Fruit fly (Drosophila melanogaster) whole organism, larva: ENCODE measurements around the gene CG8202.

Experiments used
- noc ChIP-seq: fragments of 200-800 bp; sonication (Bioruptor generic); optimal IDR thresholded peaks from 3 replicates; lab custom pipeline; 2019; ENCODE audit warnings: missing biosample characterization, mild to moderate bottlenecking, missing genetic modification characterization, moderate library complexity

Gene CG8202

dm6 chr3R:8715371-8715770 is 16.5 kb upstream of the CG8202 start:
- no peak for TF ChIP-seq noc (tag; lab: Kevin White, UChicago)

dm6 chr3R:8715851-8716550 is 15.9 kb upstream of the CG8202 start, which contains the start of gene TMEM216:
TMEM216 (plus strand) TSS chr3R:8716243.
- no peak for TF ChIP-seq noc (tag; lab: Kevin White, UChicago)

dm6 chr3R:8716551-8716879 is 15.4 kb upstream of the CG8202 start:
- no peak for TF ChIP-seq noc (tag; lab: Kevin White, UChicago)

- TF ChIP-seq noc (tag; lab: Kevin White, UChicago), result no peak
These were observed 13.5 kb upstream of the CG8202 start, which contains the start of gene Cks85A for dm6 chr3R:8718356-8718755. Cks85A (minus strand) TSS chr3R:8718456.

- TF ChIP-seq noc (tag; lab: Kevin White, UChicago), result no peak
These were observed 13.0 kb upstream of the CG8202 start, which contains the start of gene CG11760 for dm6 chr3R:8718898-8719297. CG11760 (plus strand) TSS chr3R:8719198.

dm6 chr3R:8721071-8721470 is 10.8 kb upstream of the CG8202 start, which contains the start of gene CG8136:
CG8136 (plus strand) TSS chr3R:8721371.
- no peak for TF ChIP-seq noc (tag; lab: Kevin White, UChicago)

dm6 chr3R:8722962-8723548 is 8.8 kb upstream of the CG8202 start, which contains the start of gene nom:
nom (plus strand) TSS chr3R:8723174.
- no peak for TF ChIP-seq noc (tag; lab: Kevin White, UChicago)

- TF ChIP-seq noc (tag; lab: Kevin White, UChicago), result no peak
These were observed 6.7 kb upstream of the CG8202 start, which contains the start of gene ouib for dm6 chr3R:8725179-8725578. ouib (plus strand) TSS chr3R:8725479.

dm6 chr3R:8726632-8727031 is 5.3 kb upstream of the CG8202 start, which contains the start of gene CG8159:
CG8159 (plus strand) TSS chr3R:8726854.
- TF ChIP-seq noc (tag; lab: Kevin White, UChicago), result no peak

- TF ChIP-seq noc (tag; lab: Kevin White, UChicago), result no peak
These were observed 2.3 kb upstream of the CG8202 start, which contains the start of gene ranshi for dm6 chr3R:8729542-8729941. ranshi (minus strand) TSS chr3R:8729693.

- TF ChIP-seq noc (tag; lab: Kevin White, UChicago), result no peak
These were observed 7.4 kb downstream of the CG8202 start for dm6 chr3R:8739161-8739783.

dm6 chr3R:8740118-8740517 is 8.2 kb downstream of the CG8202 start:
- TF ChIP-seq noc (tag; lab: Kevin White, UChicago), result no peak

- TF ChIP-seq noc (tag; lab: Kevin White, UChicago), result no peak
These were observed 9.4 kb downstream of the CG8202 start for dm6 chr3R:8741248-8741647.

- no peak for TF ChIP-seq noc (tag; lab: Kevin White, UChicago)
These were observed 10.1 kb downstream of the CG8202 start for dm6 chr3R:8741941-8742340.

- TF ChIP-seq noc (tag; lab: Kevin White, UChicago), result no peak
These were observed 10.8 kb downstream of the CG8202 start for dm6 chr3R:8742661-8743060.

- peak; percentile 51 for TF ChIP-seq noc (tag; lab: Kevin White, UChicago)
These were observed 12.3 kb downstream of the CG8202 start for dm6 chr3R:8744198-8744597.
